Worm (Caenorhabditis elegans) whole organism, L4/young adult: ENCODE data around the gene lpr-4.

Source experiments
- W03F9.2 ChIP-seq: fragments of 150-350 bp; optimal IDR thresholded peaks from 2 replicates; lab custom pipeline; 2014; ENCODE audit warnings: missing biosample characterization, missing genetic modification characterization
- dao-5 ChIP-seq: sonication (generic microtip); optimal IDR thresholded peaks from 2 replicates; lab custom pipeline; 2016; ENCODE audit warnings: missing genotype, missing genetic modification characterization, moderate library complexity, missing compliant biosample characterization
- him-1 ChIP-seq: sonication (generic microtip); optimal IDR thresholded peaks from 2 replicates; lab custom pipeline; 2016; ENCODE audit warnings: missing genotype, missing genetic modification reagents, missing genetic modification characterization, missing compliant biosample characterization

The lpr-4 gene

ce11 chrX:11064799-11065198, at the start of gene lpr-4:
Gene lpr-4 (plus strand): TSS chrX:11065126.
- TF ChIP-seq dao-5 (tag; lab: Kevin White, UChicago) (no peak), W03F9.2 (tag; lab: Kevin White, UChicago) (no peak), him-1 (no peak)

ce11 chrX:11016100-11016499, 48.8 kb upstream of the lpr-4 start, which contains the start of gene egl-15:
Gene egl-15 (plus strand): TSS chrX:11016400.
- TF ChIP-seq him-1, result no peak
- TF ChIP-seq W03F9.2 (tag; lab: Kevin White, UChicago), result no peak
- TF ChIP-seq dao-5 (tag; lab: Kevin White, UChicago), result no peak

- no peak for TF ChIP-seq W03F9.2 (tag; lab: Kevin White, UChicago)
- TF ChIP-seq dao-5 (tag; lab: Kevin White, UChicago), result no peak
- TF ChIP-seq him-1, result no peak
These were observed 36.3 kb upstream of the lpr-4 start, which contains the start of gene ldb-1 for ce11 chrX:11028617-11029016. Gene ldb-1 (plus strand): TSS chrX:11028917.

- TF ChIP-seq dao-5 (tag; lab: Kevin White, UChicago) (peak; percentile 1), W03F9.2 (tag; lab: Kevin White, UChicago) (peak; percentile 54), him-1 (peak; percentile 97)
These were observed 33.8 kb upstream of the lpr-4 start for ce11 chrX:11031047-11031695.

- TF ChIP-seq him-1 (no peak), W03F9.2 (tag; lab: Kevin White, UChicago) (no peak), dao-5 (tag; lab: Kevin White, UChicago) (no peak)
These were observed 33.1 kb upstream of the lpr-4 start for ce11 chrX:11031869-11032268.

- TF ChIP-seq him-1 (no peak), dao-5 (tag; lab: Kevin White, UChicago) (no peak), W03F9.2 (tag; lab: Kevin White, UChicago) (no peak)
These were observed 32.5 kb upstream of the lpr-4 start for ce11 chrX:11032412-11032811.

ce11 chrX:11033128-11033951, 31.6 kb upstream of the lpr-4 start:
- TF ChIP-seq W03F9.2 (tag; lab: Kevin White, UChicago) (no peak), him-1 (no peak), dao-5 (tag; lab: Kevin White, UChicago) (no peak)

ce11 chrX:11033952-11034287, 31.0 kb upstream of the lpr-4 start:
- TF ChIP-seq dao-5 (tag; lab: Kevin White, UChicago) (no peak), W03F9.2 (tag; lab: Kevin White, UChicago) (no peak), him-1 (no peak)

ce11 chrX:11034430-11035117, 30.4 kb upstream of the lpr-4 start:
- no peak for TF ChIP-seq dao-5 (tag; lab: Kevin White, UChicago)
- no peak for TF ChIP-seq W03F9.2 (tag; lab: Kevin White, UChicago)
- peak; percentile 54 for TF ChIP-seq him-1

ce11 chrX:11035563-11035962, 29.4 kb upstream of the lpr-4 start:
- TF ChIP-seq him-1, result no peak
- TF ChIP-seq dao-5 (tag; lab: Kevin White, UChicago), result no peak
- TF ChIP-seq W03F9.2 (tag; lab: Kevin White, UChicago), result no peak

ce11 chrX:11036114-11037087, 28.5 kb upstream of the lpr-4 start:
- TF ChIP-seq W03F9.2 (tag; lab: Kevin White, UChicago) (no peak), him-1 (no peak), dao-5 (tag; lab: Kevin White, UChicago) (no peak)

ce11 chrX:11038221-11038620, 26.7 kb upstream of the lpr-4 start:
- TF ChIP-seq dao-5 (tag; lab: Kevin White, UChicago) (no peak), W03F9.2 (tag; lab: Kevin White, UChicago) (no peak), him-1 (no peak)

- no peak for TF ChIP-seq W03F9.2 (tag; lab: Kevin White, UChicago)
- no peak for TF ChIP-seq him-1
- no peak for TF ChIP-seq dao-5 (tag; lab: Kevin White, UChicago)
These were observed 22.1 kb upstream of the lpr-4 start, which contains the start of gene C09F12.3 for ce11 chrX:11042777-11043176. Gene C09F12.3 (minus strand): TSS chrX:11042877.
